Fruit fly (Drosophila melanogaster): ENCODE measurements around the gene CG4751.

- TF ChIP-seq Eip78C (GFP tag): peak; percentile 75
- TF ChIP-seq CG11294 (GFP tag; IDR thresholded peaks at IDR 0.05): no peak
- no peak for TF ChIP-seq CG8319 (GFP tag; optimal IDR thresholded peaks at IDR 0.05)
- TF ChIP-seq CG15336 (GFP tag; IDR thresholded peaks at IDR 0.05): no peak
- no peak for TF ChIP-seq Lpt (GFP tag; optimal IDR thresholded peaks at IDR 0.05)
- peak; percentile 20 for TF ChIP-seq Hr39 (GFP tag; optimal IDR thresholded peaks at IDR 0.05)
- no peak for TF ChIP-seq Sox15 (GFP tag; optimal IDR thresholded peaks at IDR 0.05)
- peak; percentile 24 for TF ChIP-seq Met (GFP tag; optimal IDR thresholded peaks at IDR 0.05)
- TF ChIP-seq CG31627 (GFP tag; optimal IDR thresholded peaks at IDR 0.05): no peak
- peak; percentile 58 for TF ChIP-seq svp (GFP tag)
- peak; percentile 30 to 45 for TF ChIP-seq ss (GFP tag; optimal IDR thresholded peaks at IDR 0.05)
- peak; percentile 28 for TF ChIP-seq Sox102F (GFP tag; optimal IDR thresholded peaks at IDR 0.05)
- no peak for TF ChIP-seq Eip93F (GFP tag; optimal IDR thresholded peaks at IDR 0.05)
- TF ChIP-seq CG8632 (GFP tag; optimal IDR thresholded peaks at IDR 0.05): no peak
Measured at dm6 chr2L:11175393-11176258, 45.1 kb downstream of the CG4751 start.
